Fruit fly (Drosophila melanogaster): ENCODE results near the gene SpdS.

dm6 chr3R:9608206-9608605 is 23.2 kb upstream of the SpdS start:
- no peak for TF ChIP-seq CG11617 (GFP tag; optimal IDR thresholded peaks at IDR 0.05)
- no peak for TF ChIP-seq CG7045 (GFP tag; optimal IDR thresholded peaks at IDR 0.05)
- no peak for TF ChIP-seq bab1 (GFP tag; optimal IDR thresholded peaks at IDR 0.05)
- TF ChIP-seq Crg-1 (GFP tag; optimal IDR thresholded peaks at IDR 0.05): no peak
- TF ChIP-seq CG33017 (tag; optimal IDR thresholded peaks at IDR 0.05): no peak

All from whole organism, adult.